Fruit fly (Drosophila melanogaster) whole organism: Measurements from ENCODE around the gene Tao.

Source experiments
- Dll ChIP-seq: fragments of >200 bp; optimal IDR thresholded peaks from 2 replicates; lab custom pipeline; 2017
- EcR ChIP-seq, 2 experiments: fragments of >200 bp; optimal IDR thresholded peaks; 2 replicates each; lab custom pipeline; 2017; ENCODE audit warnings: missing biosample characterization in 2 of 2, missing genetic modification characterization in 2 of 2, missing genetic modification reagents in 2 of 2
- psq ChIP-seq: fragments of >200 bp; optimal IDR thresholded peaks from 2 replicates; lab custom pipeline; 2017

DNA sequence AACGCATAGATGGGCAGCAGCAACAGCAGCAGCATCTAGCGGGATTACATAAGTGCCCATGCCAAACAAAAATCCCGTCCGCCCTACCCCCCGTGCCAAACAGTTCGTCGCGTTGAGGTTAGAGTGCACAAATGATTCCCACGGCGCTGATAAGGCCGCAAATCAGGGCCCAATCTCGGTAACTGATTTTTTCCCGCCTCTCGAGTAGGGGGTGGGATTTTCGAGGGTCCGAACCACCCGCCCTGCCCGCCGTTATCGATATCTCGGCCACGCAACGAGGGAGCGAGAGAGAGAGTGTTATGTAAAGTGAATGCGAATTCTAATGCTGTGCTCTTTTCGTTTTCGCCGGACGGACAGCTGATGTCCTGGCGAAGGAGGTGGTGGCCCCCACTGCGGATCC is 58.7 kb downstream of the Tao start:
- no peak for TF ChIP-seq psq (lab: Kevin White, UChicago)
- TF ChIP-seq Dll (lab: Kevin White, UChicago) = no peak
- TF ChIP-seq EcR (GFP tag; optimal IDR thresholded peaks at IDR 0.05; lab: Kevin White, UChicago) = no peak
